Fruit fly (Drosophila melanogaster) whole organism, embryonic: ENCODE results near the gene Rtnl1.

Source experiments
- Awh ChIP-seq: fragments of 200-800 bp; sonication (Bioruptor generic); IDR thresholded peaks from 2 replicates; pipeline ENCODE4, ENCODE4 v1.3.6; 2022; ENCODE audit warnings: missing biosample characterization, missing genetic modification characterization
- Bgb ChIP-seq: fragments of 200-800 bp; sonication (Bioruptor generic); IDR thresholded peaks from 2 replicates; pipeline ENCODE4 v1.3.6; 2022; ENCODE audit warnings: missing biosample characterization, missing genetic modification characterization; ENCODE audit not compliant: partially characterized antibody
- Blimp-1 ChIP-seq: fragments of 200-800 bp; sonication (Bioruptor generic); optimal IDR thresholded peaks from 3 replicates; lab custom pipeline; 2018; ENCODE audit warnings: missing biosample characterization, missing genetic modification characterization, mild to moderate bottlenecking, moderate library complexity, missing genetic modification reagents
- CG12391 ChIP-seq: fragments of 200-800 bp; sonication (Bioruptor generic); optimal IDR thresholded peaks from 3 replicates; lab custom pipeline; 2018; ENCODE audit warnings: missing biosample characterization, mild to moderate bottlenecking, missing genetic modification characterization, moderate library complexity
- CG12744 ChIP-seq: fragments of 200-800 bp; sonication (Bioruptor generic); optimal IDR thresholded peaks from 2 replicates; lab custom pipeline; 2016; ENCODE audit warnings: missing biosample characterization, missing genetic modification characterization
- CG13894 ChIP-seq: fragments of 200-800 bp; sonication (Bioruptor generic); optimal IDR thresholded peaks from 3 replicates; lab custom pipeline; 2018; ENCODE audit warnings: missing biosample characterization, mild to moderate bottlenecking, missing genetic modification characterization, moderate library complexity
- CG14667 ChIP-seq: fragments of 200-800 bp; sonication (Bioruptor generic); IDR thresholded peaks from 2 replicates; pipeline ENCODE4 v1.3.6; 2022; ENCODE audit warnings: missing biosample characterization, missing genetic modification characterization
- CG14860 ChIP-seq: fragments of 200-800 bp; sonication (Bioruptor generic); IDR thresholded peaks from 3 replicates; pipeline ENCODE4 v1.3.6; 2022; ENCODE audit warnings: missing biosample characterization, missing genetic modification characterization; ENCODE audit not compliant: partially characterized antibody
- CG15073 ChIP-seq: fragments of 200-800 bp; sonication (Bioruptor generic); optimal IDR thresholded peaks from 2 replicates; lab custom pipeline; 2016; ENCODE audit warnings: missing biosample characterization, missing genetic modification characterization
- CG17361 ChIP-seq: fragments of 200-800 bp; sonication (Bioruptor generic); IDR thresholded peaks from 3 replicates; pipeline ENCODE4 v1.3.6; 2022; ENCODE audit warnings: missing biosample characterization, missing genetic modification characterization
- CG18476 ChIP-seq: fragments of 200-800 bp; sonication (Bioruptor generic); optimal IDR thresholded peaks from 2 replicates; lab custom pipeline; 2016; ENCODE audit warnings: missing biosample characterization, mild to moderate bottlenecking, missing genetic modification characterization
- CG33213 ChIP-seq: fragments of 200-800 bp; sonication (Bioruptor generic); optimal IDR thresholded peaks from 3 replicates; lab custom pipeline; 2016; ENCODE audit warnings: missing biosample characterization, missing genetic modification characterization
- CG5953 ChIP-seq: fragments of 200-800 bp; sonication (Bioruptor generic); IDR thresholded peaks from 2 replicates; pipeline ENCODE4 v1.3.6; 2022; ENCODE audit warnings: missing biosample characterization, missing genetic modification characterization
- CG7745 ChIP-seq: fragments of 200-800 bp; sonication (Bioruptor generic); optimal IDR thresholded peaks from 2 replicates; lab custom pipeline; 2018; ENCODE audit warnings: missing biosample characterization, mild to moderate bottlenecking, missing genetic modification characterization, moderate library complexity
- CG9817 ChIP-seq: fragments of 200-800 bp; sonication (Bioruptor generic); optimal IDR thresholded peaks from 2 replicates; lab custom pipeline; 2018; ENCODE audit warnings: missing biosample characterization, mild to moderate bottlenecking, missing genetic modification characterization, moderate library complexity
- CHES-1-like ChIP-seq: fragments of 200-800 bp; sonication (Bioruptor generic); optimal IDR thresholded peaks from 2 replicates; lab custom pipeline; 2016; ENCODE audit warnings: missing biosample characterization, missing genetic modification characterization
- CrebB ChIP-seq: fragments of 200-800 bp; sonication (Bioruptor generic); optimal IDR thresholded peaks from 3 replicates; lab custom pipeline; 2018; ENCODE audit warnings: missing biosample characterization, mild to moderate bottlenecking, missing genetic modification characterization
- D19A ChIP-seq: fragments of 200-800 bp; optimal IDR thresholded peaks from 3 replicates; lab custom pipeline; 2019; ENCODE audit warnings: missing biosample characterization, mild to moderate bottlenecking, missing genetic modification characterization, moderate library complexity
- Dip2 ChIP-seq: fragments of 200-800 bp; sonication (Bioruptor generic); IDR thresholded peaks from 2 replicates; pipeline ENCODE4 v1.3.6; 2022; ENCODE audit warnings: missing biosample characterization, missing genetic modification characterization
- HLH3B ChIP-seq: fragments of 200-800 bp; sonication (Bioruptor generic); IDR thresholded peaks from 2 replicates; pipeline ENCODE4 v1.3.6; 2022; ENCODE audit warnings: missing biosample characterization, missing genetic modification characterization
- HLHmδ ChIP-seq: fragments of 200-800 bp; sonication (Bioruptor generic); optimal IDR thresholded peaks from 2 replicates; lab custom pipeline; 2018; ENCODE audit warnings: missing biosample characterization, mild to moderate bottlenecking, missing genetic modification characterization, moderate library complexity
- MBD-R2 ChIP-seq: fragments of 200-800 bp; sonication (Bioruptor generic); IDR thresholded peaks from 2 replicates; pipeline ENCODE4 v1.3.6; 2022; ENCODE audit warnings: missing biosample characterization, missing genetic modification characterization
- NC2α ChIP-seq: fragments of 200-800 bp; sonication (Bioruptor generic); optimal IDR thresholded peaks from 2 replicates; lab custom pipeline; 2016; ENCODE audit warnings: missing biosample characterization, missing genetic modification characterization
- NfI ChIP-seq: fragments of 200-800 bp; sonication (Bioruptor generic); optimal IDR thresholded peaks from 3 replicates; lab custom pipeline; 2018; ENCODE audit warnings: missing biosample characterization, mild to moderate bottlenecking, missing genetic modification characterization, moderate library complexity
- Optix ChIP-seq: fragments of 200-800 bp; sonication (Bioruptor generic); IDR thresholded peaks from 3 replicates; pipeline ENCODE4 v1.3.6; 2022; ENCODE audit warnings: missing biosample characterization, missing genetic modification characterization
- Scr ChIP-seq: fragments of 200-800 bp; sonication (Bioruptor generic); IDR thresholded peaks from 2 replicates; pipeline ENCODE4 v1.3.6; 2022; ENCODE audit warnings: missing biosample characterization, missing genetic modification characterization; ENCODE audit not compliant: partially characterized antibody
- Tbp ChIP-seq: fragments of >200 bp; optimal IDR thresholded peaks from 2 replicates; lab custom pipeline; 2018; ENCODE audit warnings: missing biosample characterization, missing genetic modification characterization
- bcd ChIP-seq: fragments of 200-800 bp; sonication (Bioruptor generic); optimal IDR thresholded peaks from 2 replicates; lab custom pipeline; 2017; ENCODE audit warnings: missing biosample characterization, mild to moderate bottlenecking, missing genetic modification characterization
- cg ChIP-seq: fragments of 200-800 bp; sonication (Bioruptor generic); optimal IDR thresholded peaks from 3 replicates; lab custom pipeline; 2019; ENCODE audit warnings: missing biosample characterization, mild to moderate bottlenecking, missing genetic modification characterization, moderate library complexity
- dan ChIP-seq: fragments of 200-800 bp; sonication (Bioruptor generic); IDR thresholded peaks from 2 replicates; pipeline ENCODE4 v1.3.6; 2022; ENCODE audit warnings: missing biosample characterization, missing genetic modification characterization
- dm ChIP-seq: fragments of 200-800 bp; sonication (Bioruptor generic); optimal IDR thresholded peaks from 3 replicates; lab custom pipeline; 2016; ENCODE audit warnings: missing biosample characterization, missing genetic modification characterization
- gsb-n ChIP-seq: fragments of 200-800 bp; sonication (Bioruptor generic); optimal IDR thresholded peaks from 3 replicates; lab custom pipeline; 2018; ENCODE audit warnings: missing biosample characterization, mild to moderate bottlenecking, missing genetic modification characterization
- kay ChIP-seq: fragments of 200-800 bp; sonication (Bioruptor generic); optimal IDR thresholded peaks from 2 replicates; lab custom pipeline; 2016; ENCODE audit warnings: missing biosample characterization, missing genetic modification characterization
- ken ChIP-seq: fragments of 200-800 bp; sonication (Bioruptor generic); IDR thresholded peaks from 3 replicates; pipeline ENCODE4 v1.3.6; 2022; ENCODE audit warnings: missing biosample characterization, missing genetic modification characterization
- lbe ChIP-seq: fragments of 200-800 bp; sonication (Bioruptor generic); optimal IDR thresholded peaks from 2 replicates; lab custom pipeline; 2016; ENCODE audit warnings: missing biosample characterization, mild to moderate bottlenecking, missing genetic modification characterization
- lov ChIP-seq, 2 experiments: fragments of 200-800 bp in 1 of 2; fragments of >200 bp in 1 of 2; sonication (Bioruptor generic) in 1 of 2; IDR thresholded peaks in 1 of 2; optimal IDR thresholded peaks in 1 of 2; 2 replicates in 1 of 2; 3 replicates in 1 of 2; pipeline versions ENCODE4 v1.3.6 to Lab custom; 2017 to 2022; ENCODE audit warnings: missing biosample characterization in 1 of 2, missing genetic modification characterization in 1 of 2
- otp ChIP-seq: fragments of 200-800 bp; sonication (Bioruptor generic); IDR thresholded peaks from 3 replicates; pipeline ENCODE4, ENCODE4 v1.3.6; 2022; ENCODE audit warnings: missing biosample characterization, missing genetic modification characterization
- p53 ChIP-seq: fragments of 200-800 bp; sonication (Bioruptor generic); optimal IDR thresholded peaks from 2 replicates; lab custom pipeline; 2016; ENCODE audit warnings: missing biosample characterization, missing genetic modification characterization
- pan ChIP-seq, 4 experiments: fragments of >200 bp in 3 of 4; fragments of 200-800 bp in 1 of 4; sonication (Bioruptor generic) in 1 of 4; optimal IDR thresholded peaks in 3 of 4; IDR thresholded peaks in 1 of 4; 2 replicates each; pipeline versions ENCODE4 v1.3.6 to Lab custom; 2017 to 2022; ENCODE audit warnings: missing biosample characterization in 2 of 4, missing genetic modification characterization in 2 of 4, mixed read lengths in 1 of 4
- prd ChIP-seq, 3 experiments: fragments of >200 bp in 2 of 3; fragments of 200-800 bp in 1 of 3; sonication (Bioruptor generic) in 1 of 3; optimal IDR thresholded peaks in 2 of 3; IDR thresholded peaks in 1 of 3; 2 replicates in 2 of 3; 3 replicates in 1 of 3; pipeline versions ENCODE4 v1.3.6 to Lab custom; 2017 to 2022; ENCODE audit warnings: missing biosample characterization in 1 of 3, missing genetic modification characterization in 1 of 3
- repo ChIP-seq: fragments of 200-800 bp; sonication (Bioruptor generic); optimal IDR thresholded peaks from 2 replicates; lab custom pipeline; 2016; ENCODE audit warnings: missing biosample characterization, missing genetic modification characterization
- ro ChIP-seq: fragments of 200-800 bp; sonication (Bioruptor generic); IDR thresholded peaks from 2 replicates; pipeline ENCODE4 v1.3.6; 2022; ENCODE audit warnings: missing biosample characterization, missing genetic modification characterization
- sisA ChIP-seq: fragments of 200-800 bp; sonication (Bioruptor generic); IDR thresholded peaks from 2 replicates; pipeline ENCODE4 v1.3.6; 2022; ENCODE audit warnings: missing biosample characterization, missing genetic modification characterization
- sob ChIP-seq: fragments of 200-800 bp; sonication (Bioruptor generic); IDR thresholded peaks from 2 replicates; pipeline ENCODE4 v1.3.6; 2022; ENCODE audit warnings: missing biosample characterization, missing genetic modification characterization
- tin ChIP-seq: fragments of 200-800 bp; sonication (Bioruptor generic); optimal IDR thresholded peaks from 3 replicates; lab custom pipeline; 2016; ENCODE audit warnings: missing biosample characterization, missing genetic modification characterization
- tio ChIP-seq: fragments of 200-800 bp; sonication (Bioruptor generic); optimal IDR thresholded peaks from 2 replicates; lab custom pipeline; 2017; ENCODE audit warnings: missing biosample characterization, missing genetic modification characterization, inconsistent platforms
- wdn ChIP-seq: fragments of 200-800 bp; sonication (Bioruptor generic); IDR thresholded peaks from 2 replicates; pipeline ENCODE4 v1.3.6; 2022; ENCODE audit warnings: missing biosample characterization, missing genetic modification characterization
- zen2 ChIP-seq: fragments of 200-800 bp; sonication (Bioruptor generic); IDR thresholded peaks from 3 replicates; pipeline ENCODE4 v1.3.6; 2022; ENCODE audit warnings: missing biosample characterization, missing genetic modification characterization; ENCODE audit not compliant: partially characterized antibody

Rtnl1 gene

dm6 chr2L:5004677-5005463 is 4.7 kb downstream of the Rtnl1 start (continued):
- TF ChIP-seq CG15073 (peak; percentile 74), CG33213 (peak; percentile 93), repo (peak; percentile 94), sob (GFP tag; lab: Robert Waterston, UW) (peak; percentile 98), MBD-R2 (GFP tag; lab: Robert Waterston, UW) (peak; percentile 89), Awh (GFP tag; lab: Robert Waterston, UW) (peak; percentile 96), pan (optimal IDR thresholded peaks at IDR 0.05; lab: Kevin White, UChicago) (no peak), pan (GFP tag; optimal IDR thresholded peaks at IDR 0.05 in 1 of 2, IDR thresholded peaks at IDR 0.05 in 1 of 2) (peak in 1 of 2 experiments; percentile 97), D19A (peak; percentile 89), HLHmδ (GFP tag; lab: Kevin White, UChicago) (no peak), CG12391 (peak; percentile 93), CG14667 (GFP tag; lab: Robert Waterston, UW) (peak; percentile 95), dan (GFP tag; lab: Robert Waterston, UW) (peak; percentile 78), cg (GFP tag; lab: Kevin White, UChicago) (no peak), CG17361 (GFP tag; lab: Robert Waterston, UW) (peak; percentile 92), ken (GFP tag; lab: Robert Waterston, UW) (peak; percentile 95), lbe (GFP tag; lab: Kevin White, UChicago) (peak; percentile 46), wdn (GFP tag; lab: Robert Waterston, UW) (peak; percentile 95), Scr (GFP tag; lab: Robert Waterston, UW) (no peak), zen2 (no peak), Blimp-1 (peak; percentile 90), NC2α (GFP tag; lab: Kevin White, UChicago) (peak; percentile 83), prd (optimal IDR thresholded peaks at IDR 0.05; lab: Kevin White, UChicago) (no peak), prd (GFP tag; IDR thresholded peaks at IDR 0.05; lab: Robert Waterston, UW) (peak; percentile 98), lov (optimal IDR thresholded peaks at IDR 0.05; lab: Kevin White, UChicago) (no peak), lov (GFP tag; IDR thresholded peaks at IDR 0.05; lab: Robert Waterston, UW) (peak; percentile 91), bcd (GFP tag; lab: Kevin White, UChicago) (peak; percentile 94), CG14860 (no peak), CG13894 (tag; lab: Kevin White, UChicago) (peak; percentile 98), Bgb (GFP tag; lab: Robert Waterston, UW) (no peak), Dip2 (GFP tag; lab: Robert Waterston, UW) (peak; percentile 57), ro (GFP tag; lab: Robert Waterston, UW) (peak; percentile 88), tio (GFP tag; lab: Kevin White, UChicago) (no peak), CG18476 (GFP tag; lab: Kevin White, UChicago) (peak; percentile 91), CHES-1-like (GFP tag; lab: Kevin White, UChicago) (peak; percentile 96), p53 (GFP tag; lab: Kevin White, UChicago) (peak; percentile 89), tin (GFP tag; lab: Kevin White, UChicago) (peak; percentile 97), otp (GFP tag; lab: Robert Waterston, UW) (peak; percentile 93), CrebB (peak; percentile 92), CG7745 (tag; lab: Kevin White, UChicago) (no peak), kay (GFP tag; lab: Kevin White, UChicago) (peak; percentile 87), HLH3B (peak; percentile 97), CG5953 (peak; percentile 95), CG12744 (GFP tag; lab: Kevin White, UChicago) (peak; percentile 95), NfI (GFP tag; lab: Kevin White, UChicago) (peak; percentile 96), sisA (peak; percentile 97), gsb-n (tag; lab: Kevin White, UChicago) (peak; percentile 88), Optix (GFP tag; lab: Robert Waterston, UW) (peak; percentile 91), dm (GFP tag; lab: Kevin White, UChicago) (peak; percentile 84), CG9817 (tag; lab: Kevin White, UChicago) (peak; percentile 96), Tbp (GFP tag; lab: Kevin White, UChicago) (no peak)
